Fruit fly (Drosophila melanogaster): ENCODE measurements around the gene Prx1.

- no peak for TF ChIP-seq Mnt (GFP tag; optimal IDR thresholded peaks at IDR 0.05)
- TF ChIP-seq Clk (GFP tag; optimal IDR thresholded peaks at IDR 0.05): no peak
- TF ChIP-seq tj (GFP tag; optimal IDR thresholded peaks at IDR 0.05): no peak
- TF ChIP-seq CG14711 (tag; optimal IDR thresholded peaks at IDR 0.05): no peak
- TF ChIP-seq CG1620 (GFP tag; optimal IDR thresholded peaks at IDR 0.05): no peak
- TF ChIP-seq kay (GFP tag; ENCODE audit: borderline replicate concordance): no peak
- TF ChIP-seq toe (GFP tag; optimal IDR thresholded peaks at IDR 0.05): no peak
- no peak for TF ChIP-seq Hr96 (GFP tag; optimal IDR thresholded peaks at IDR 0.05)
- TF ChIP-seq CG12768 (GFP tag; optimal IDR thresholded peaks at IDR 0.05): no peak
- TF ChIP-seq CG33017 (tag; optimal IDR thresholded peaks at IDR 0.05): no peak
These were observed 35.8 kb upstream of the Prx1 start for dm6 chr3L:15171769-15172403.

All from whole organism, adult.